Worm (Caenorhabditis elegans): ENCODE measurements around the gene Y43C5A.3.

The Y43C5A.3 gene

ce11 chrIV:10245666-10246210, 28.1 kb upstream of the Y43C5A.3 start, which contains the start of gene F01G10.10 (continued):
- TF ChIP-seq rbr-2 (tag; optimal IDR thresholded peaks at IDR 0.05) (no peak), ceh-20 (GFP tag; IDR thresholded peaks at IDR 0.05) (no peak), aly-2 (tag; optimal IDR thresholded peaks at IDR 0.05) (no peak), lin-29 (GFP tag; IDR thresholded peaks at IDR 0.05) (no peak), D1046.2 (GFP tag; IDR thresholded peaks at IDR 0.05) (no peak), tra-1 (GFP tag; IDR thresholded peaks at IDR 0.05) (peak; percentile 41; the same call in 1 of the 2 replicates), spr-1 (tag; optimal IDR thresholded peaks at IDR 0.05) (peak; percentile 5), mdl-1 (tag; optimal IDR thresholded peaks at IDR 0.05) (peak in 1 of 2 experiments; percentile 16), dmd-6 (GFP tag; IDR thresholded peaks at IDR 0.05) (no peak), cey-2 (tag; optimal IDR thresholded peaks at IDR 0.05; ENCODE audit: borderline replicate concordance, insufficient read depth) (no peak), egl-27 (tag; optimal IDR thresholded peaks at IDR 0.05) (no peak), mxl-2 (GFP tag; conservative IDR thresholded peaks at IDR 0.05) (no peak), saeg-2 (GFP tag; IDR thresholded peaks at IDR 0.05) (no peak), nhr-77 (tag; optimal IDR thresholded peaks at IDR 0.05) (no peak), F49E8.2 (tag; optimal IDR thresholded peaks at IDR 0.05; ENCODE audit: borderline replicate concordance) (no peak), zip-2 (tag; optimal IDR thresholded peaks at IDR 0.05) (no peak), zfp-2 (tag; optimal IDR thresholded peaks at IDR 0.05) (no peak), nhr-42 (GFP tag; IDR thresholded peaks at IDR 0.05) (no peak), set-16 (GFP tag; IDR thresholded peaks at IDR 0.05) (no peak), gei-8 (GFP tag; optimal IDR thresholded peaks at IDR 0.05) (no peak), nhr-102 (tag; optimal IDR thresholded peaks at IDR 0.05) (peak; percentile 25), nhr-111 (GFP tag; optimal IDR thresholded peaks at IDR 0.05) (peak; percentile 13), lsy-2 (tag; optimal IDR thresholded peaks at IDR 0.05) (no peak), dmd-9 (GFP tag; IDR thresholded peaks at IDR 0.05) (no peak), ceh-82 (tag; optimal IDR thresholded peaks at IDR 0.05) (no peak), nhr-237 (tag; optimal IDR thresholded peaks at IDR 0.05) (no peak), T20F7.1 (GFP tag; optimal IDR thresholded peaks at IDR 0.05) (peak; percentile 40), nhr-76 (tag; optimal IDR thresholded peaks at IDR 0.05) (no peak), lin-38 (GFP tag; IDR thresholded peaks at IDR 0.05) (peak; percentile 48), fos-1 (tag; optimal IDR thresholded peaks at IDR 0.05) (no peak), snpc-4 (tag; optimal IDR thresholded peaks at IDR 0.05) (no peak), ces-1 (GFP tag; optimal IDR thresholded peaks at IDR 0.05) (no peak), lir-3 (tag; optimal IDR thresholded peaks at IDR 0.05) (no peak), hlh-30 (tag; optimal IDR thresholded peaks at IDR 0.05; ENCODE audit: insufficient read depth) (no peak), unc-130 (GFP tag; optimal IDR thresholded peaks at IDR 0.05) (no peak), zip-11 (GFP tag; IDR thresholded peaks at IDR 0.05) (no peak), dpl-1 (GFP tag; optimal IDR thresholded peaks at IDR 0.05) (peak; percentile 5), aha-1 (tag) (peak; percentile 2), F37D6.2 (tag; optimal IDR thresholded peaks at IDR 0.05) (no peak), dve-1 (tag; optimal IDR thresholded peaks at IDR 0.05; ENCODE audit: insufficient read depth) (peak; percentile 6), ztf-11 (tag; optimal IDR thresholded peaks at IDR 0.05) (no peak), daf-19 (GFP tag; conservative IDR thresholded peaks at IDR 0.05) (no peak), lin-13 (GFP tag; optimal IDR thresholded peaks at IDR 0.05) (no peak), dmd-8 (GFP tag; IDR thresholded peaks at IDR 0.05) (0 out of 2 replicates have a peak, but pooled peaks have one; percentile 4), attf-4 (tag; optimal IDR thresholded peaks at IDR 0.05) (no peak), skn-1 (tag; optimal IDR thresholded peaks at IDR 0.05) (no peak), mxl-3 (GFP tag; optimal IDR thresholded peaks at IDR 0.05) (peak; percentile 2), sdz-12 (GFP tag; optimal IDR thresholded peaks at IDR 0.05) (no peak), nhr-41 (GFP tag; IDR thresholded peaks at IDR 0.05) (no peak), ctbp-1 (GFP tag; IDR thresholded peaks at IDR 0.05) (no peak)

Measured in whole organism, L4 larva.